Worm (Caenorhabditis elegans): ENCODE results near the gene oops-1.

Gene oops-1

ce11 chrIV:5805477-5805876, 8.5 kb downstream of the oops-1 start (continued):
- TF ChIP-seq nhr-11 (tag; optimal IDR thresholded peaks at IDR 0.05) (no peak), lin-14 (GFP tag; optimal IDR thresholded peaks at IDR 0.05) (peak; percentile 89), nhr-237 (tag; optimal IDR thresholded peaks at IDR 0.05) (peak; percentile 44), rnt-1 (tag; optimal IDR thresholded peaks at IDR 0.05) (no peak), tlp-1 (tag; optimal IDR thresholded peaks at IDR 0.05) (no peak), lin-35 (GFP tag; optimal IDR thresholded peaks at IDR 0.05) (peak in 1 of 2 experiments; percentile 38)

- peak; percentile 91 for TF ChIP-seq dsc-1 (tag; optimal IDR thresholded peaks at IDR 0.05)
- no peak for TF ChIP-seq hlh-4 (tag; optimal IDR thresholded peaks at IDR 0.05)
- no peak for TF ChIP-seq nhr-19 (GFP tag; conservative IDR thresholded peaks at IDR 0.05)
- peak; percentile 64 for TF ChIP-seq ceh-63 (GFP tag; optimal IDR thresholded peaks at IDR 0.05)
- TF ChIP-seq egl-13 (tag; optimal IDR thresholded peaks at IDR 0.05): no peak
- no peak for TF ChIP-seq efl-1 (optimal IDR thresholded peaks at IDR 0.05)
- TF ChIP-seq efl-1 (GFP tag; optimal IDR thresholded peaks at IDR 0.05 in 1 of 2): peak in 1 of 2 experiments; percentile 27
Measured at ce11 chrIV:5803510-5804013, 10.4 kb downstream of the oops-1 start.

ce11 chrIV:5799577-5799976, 14.4 kb downstream of the oops-1 start:
- TF ChIP-seq ama-1 (optimal IDR thresholded peaks at IDR 0.05): no peak
- TF ChIP-seq pag-3 (tag; optimal IDR thresholded peaks at IDR 0.05; ENCODE audit: borderline replicate concordance, insufficient read depth): no peak
- no peak for TF ChIP-seq ztf-4 (tag; optimal IDR thresholded peaks at IDR 0.05)
- no peak for TF ChIP-seq nhr-76 (tag; optimal IDR thresholded peaks at IDR 0.05)
- TF ChIP-seq fkh-8 (tag; optimal IDR thresholded peaks at IDR 0.05): no peak
- TF ChIP-seq vab-15 (tag; optimal IDR thresholded peaks at IDR 0.05): no peak

ce11 chrIV:5797153-5797552, 16.8 kb downstream of the oops-1 start, which contains the start of gene C31H1.1:
Gene C31H1.1 (plus strand): TSS chrIV:5797453.
- TF ChIP-seq ets-5 (GFP tag; IDR thresholded peaks at IDR 0.05) (no peak), mef-2 (tag; optimal IDR thresholded peaks at IDR 0.05) (no peak), C34B4.2 (tag; optimal IDR thresholded peaks at IDR 0.05) (no peak), nhr-85 (tag) (no peak), nhr-20 (tag; optimal IDR thresholded peaks at IDR 0.05) (no peak), vab-15 (tag; optimal IDR thresholded peaks at IDR 0.05) (no peak), sox-4 (tag; optimal IDR thresholded peaks at IDR 0.05) (no peak), elt-2 (tag; optimal IDR thresholded peaks at IDR 0.05) (no peak), lin-13 (GFP tag; optimal IDR thresholded peaks at IDR 0.05) (no peak), lin-14 (GFP tag; optimal IDR thresholded peaks at IDR 0.05) (no peak), isw-1 (GFP tag; IDR thresholded peaks at IDR 0.05) (no peak), grh-1 (GFP tag; IDR thresholded peaks at IDR 0.05) (no peak), efl-1 (optimal IDR thresholded peaks at IDR 0.05) (no peak), efl-1 (GFP tag; optimal IDR thresholded peaks at IDR 0.05 in 1 of 2) (no peak), lin-15B (tag; optimal IDR thresholded peaks at IDR 0.05) (no peak), lin-39 (tag; optimal IDR thresholded peaks at IDR 0.05) (no peak), ceh-63 (GFP tag; optimal IDR thresholded peaks at IDR 0.05) (no peak), nhr-47 (tag; optimal IDR thresholded peaks at IDR 0.05) (no peak), unc-130 (tag; optimal IDR thresholded peaks at IDR 0.05) (no peak)

- no peak for TF ChIP-seq pax-3 (tag; optimal IDR thresholded peaks at IDR 0.05)
- no peak for TF ChIP-seq mab-9 (GFP tag; IDR thresholded peaks at IDR 0.05)
- TF ChIP-seq lin-14 (GFP tag; optimal IDR thresholded peaks at IDR 0.05): no peak
- TF ChIP-seq ets-5 (GFP tag; IDR thresholded peaks at IDR 0.05): no peak
- no peak for TF ChIP-seq tlp-1 (tag; optimal IDR thresholded peaks at IDR 0.05)
- no peak for TF ChIP-seq F16B12.6 (tag; optimal IDR thresholded peaks at IDR 0.05)
- no peak for TF ChIP-seq mep-1 (tag; optimal IDR thresholded peaks at IDR 0.05)
- TF ChIP-seq snpc-4 (tag; optimal IDR thresholded peaks at IDR 0.05): no peak
- TF ChIP-seq nhr-237 (tag; optimal IDR thresholded peaks at IDR 0.05): no peak
- TF ChIP-seq tbx-2 (tag; optimal IDR thresholded peaks at IDR 0.05): no peak
- no peak for TF ChIP-seq C04F5.9 (tag; optimal IDR thresholded peaks at IDR 0.05)
- TF ChIP-seq C34B4.2 (tag; optimal IDR thresholded peaks at IDR 0.05): no peak
- no peak for TF ChIP-seq grh-1 (GFP tag; IDR thresholded peaks at IDR 0.05)
- no peak for TF ChIP-seq hlh-4 (tag; optimal IDR thresholded peaks at IDR 0.05)
- no peak for TF ChIP-seq nhr-28 (tag; optimal IDR thresholded peaks at IDR 0.05)
- no peak for TF ChIP-seq sup-37 (GFP tag; optimal IDR thresholded peaks at IDR 0.05)
- TF ChIP-seq nhr-76 (tag; optimal IDR thresholded peaks at IDR 0.05): no peak
- TF ChIP-seq elt-2 (tag; optimal IDR thresholded peaks at IDR 0.05): no peak
- no peak for TF ChIP-seq dsc-1 (tag; optimal IDR thresholded peaks at IDR 0.05)
Measured at ce11 chrIV:5796694-5797093, 17.2 kb downstream of the oops-1 start, which contains the start of gene C31H1.5. Gene C31H1.5 (minus strand): TSS chrIV:5796794.

Measured in whole organism, L1 larva.